Worm (Caenorhabditis elegans) whole organism, midembryonic: Measurements from ENCODE around the gene Y39A1A.9.

ENCODE experiments used
- T22C8.4 ChIP-seq: fragments of 200-800 bp; sonication (Bioruptor generic); IDR thresholded peaks from 2 replicates; pipeline ENCODE4 v1.3.6; 2022; ENCODE audit warnings: missing genetic modification characterization, missing compliant biosample characterization
- cog-1 ChIP-seq: sonication (generic microtip); optimal IDR thresholded peaks from 2 replicates; lab custom pipeline; 2016; ENCODE audit warnings: missing genetic modification characterization, missing compliant biosample characterization
- flt-1 ChIP-seq: fragments of 200-800 bp; sonication (Bioruptor generic); IDR thresholded peaks from 2 replicates; pipeline ENCODE4 v1.3.6; 2022; ENCODE audit warnings: missing genetic modification characterization, missing compliant biosample characterization
- klf-2 ChIP-seq: fragments of 200-800 bp; sonication (Bioruptor generic); conservative IDR thresholded peaks from 2 replicates; pipeline ENCODE4 v1.3.6; 2022; ENCODE audit warnings: missing genetic modification reagents, missing genetic modification characterization, missing compliant biosample characterization
- med-1 ChIP-seq: sonication (generic microtip); optimal IDR thresholded peaks from 2 replicates; lab custom pipeline; 2017; ENCODE audit warnings: missing genetic modification characterization, mild to moderate bottlenecking, missing compliant biosample characterization, antibody characterized with exemption, missing genetic modification reagents; ENCODE audit not compliant: insufficient read depth
- ref-1 ChIP-seq: fragments of 200-800 bp; sonication (Bioruptor generic); conservative IDR thresholded peaks from 2 replicates; pipeline ENCODE4 v1.3.6; 2022; ENCODE audit warnings: missing genetic modification reagents, missing genetic modification characterization, missing compliant biosample characterization
- tab-1 ChIP-seq: fragments of 200-800 bp; sonication (Bioruptor generic); IDR thresholded peaks from 2 replicates; pipeline ENCODE4 v1.3.6; 2022; ENCODE audit warnings: missing genetic modification characterization, missing compliant biosample characterization
- ztf-23 ChIP-seq: fragments of 200-800 bp; sonication (Bioruptor generic); IDR thresholded peaks from 2 replicates; pipeline ENCODE4 v1.3.6; 2022; ENCODE audit warnings: missing genetic modification reagents, missing genetic modification characterization, missing compliant biosample characterization
- ztf-29 ChIP-seq: fragments of 200-800 bp; sonication (Bioruptor generic); IDR thresholded peaks from 2 replicates; pipeline ENCODE4 v1.3.6; 2022; ENCODE audit warnings: missing genetic modification reagents, missing genetic modification characterization, missing compliant biosample characterization

The Y39A1A.9 gene

ce11 chrIII:10632590-10633402 lies 505 bp downstream of the Y39A1A.9 start, which contains the start of gene Y39A1A.10:
Gene Y39A1A.10, plus strand, starts transcription at chrIII:10632728.
- TF ChIP-seq T22C8.4 (GFP tag; lab: Robert Waterston, UW): no peak
- TF ChIP-seq ref-1: no peak

DNA sequence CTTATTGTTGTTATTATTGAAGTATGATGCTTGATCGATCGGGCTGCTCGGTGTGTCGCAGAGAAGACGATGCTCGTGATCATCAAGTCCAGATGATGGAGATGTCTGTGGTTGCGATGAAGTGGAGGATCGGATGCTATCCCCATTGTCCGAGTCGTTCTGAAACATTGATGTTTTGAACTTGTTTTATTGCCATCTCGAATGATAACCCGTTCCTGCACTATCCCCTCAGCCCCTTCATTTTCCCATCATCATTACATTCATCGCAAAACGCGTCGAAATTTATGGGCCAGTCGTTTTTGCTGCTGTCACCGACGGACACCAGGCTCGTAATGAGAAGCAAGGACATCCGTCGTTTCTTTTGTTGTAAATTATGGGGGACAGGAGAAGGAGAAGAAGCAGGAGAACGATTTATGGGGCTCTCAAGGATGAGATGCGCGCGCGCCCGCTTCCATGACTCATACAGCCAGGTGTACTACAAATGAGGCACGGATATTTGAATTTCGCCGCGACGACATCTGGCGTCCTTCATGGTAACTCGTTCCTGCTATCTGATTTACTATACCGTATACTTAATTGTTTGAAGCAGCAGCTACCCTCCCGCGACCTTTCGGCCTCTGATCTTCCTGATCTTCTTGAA lies 1.3 kb downstream of the Y39A1A.9 start:
- no peak for TF ChIP-seq klf-2 (GFP tag; lab: Robert Waterston, UW)
- TF ChIP-seq med-1 (GFP tag; lab: Kevin White, UChicago): no peak
- TF ChIP-seq ztf-23 (GFP tag; lab: Robert Waterston, UW): no peak
- TF ChIP-seq ztf-29 (GFP tag; lab: Robert Waterston, UW): no peak
- no peak for TF ChIP-seq flt-1 (GFP tag; lab: Robert Waterston, UW)
- no peak for TF ChIP-seq cog-1 (tag; lab: Kevin White, UChicago)

DNA sequence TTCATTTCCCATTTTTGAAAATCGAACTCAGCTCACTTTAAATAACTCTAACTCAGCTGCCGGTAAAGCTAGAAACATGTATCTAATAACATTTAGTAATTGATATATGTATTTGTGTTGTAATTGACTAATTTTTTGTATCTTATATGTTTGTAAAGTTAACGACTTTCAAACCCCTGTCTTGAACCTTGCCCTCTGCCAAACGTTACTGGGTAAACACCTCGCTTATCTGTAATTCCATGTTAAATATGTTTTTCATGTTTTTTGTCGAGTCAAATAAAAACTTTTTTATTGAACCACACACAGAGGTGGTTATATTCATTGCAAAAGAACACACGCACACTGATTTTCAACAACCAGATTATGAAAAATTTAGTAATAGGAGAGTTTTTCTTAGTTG lies 3.5 kb downstream of the Y39A1A.9 start:
- TF ChIP-seq ztf-29 (GFP tag; lab: Robert Waterston, UW) (no peak), ztf-23 (GFP tag; lab: Robert Waterston, UW) (no peak), ref-1 (no peak), med-1 (GFP tag; lab: Kevin White, UChicago) (no peak), flt-1 (GFP tag; lab: Robert Waterston, UW) (no peak)

ce11 chrIII:10629043-10629442 lies 4.3 kb downstream of the Y39A1A.9 start, which contains the start of gene swt-4:
Gene swt-4, minus strand, starts transcription at chrIII:10629143.
- TF ChIP-seq klf-2 (GFP tag; lab: Robert Waterston, UW): no peak
- TF ChIP-seq tab-1 (GFP tag; lab: Robert Waterston, UW): no peak
- no peak for TF ChIP-seq flt-1 (GFP tag; lab: Robert Waterston, UW)
- TF ChIP-seq med-1 (GFP tag; lab: Kevin White, UChicago): no peak
- no peak for TF ChIP-seq ztf-29 (GFP tag; lab: Robert Waterston, UW)
- TF ChIP-seq cog-1 (tag; lab: Kevin White, UChicago): no peak

DNA sequence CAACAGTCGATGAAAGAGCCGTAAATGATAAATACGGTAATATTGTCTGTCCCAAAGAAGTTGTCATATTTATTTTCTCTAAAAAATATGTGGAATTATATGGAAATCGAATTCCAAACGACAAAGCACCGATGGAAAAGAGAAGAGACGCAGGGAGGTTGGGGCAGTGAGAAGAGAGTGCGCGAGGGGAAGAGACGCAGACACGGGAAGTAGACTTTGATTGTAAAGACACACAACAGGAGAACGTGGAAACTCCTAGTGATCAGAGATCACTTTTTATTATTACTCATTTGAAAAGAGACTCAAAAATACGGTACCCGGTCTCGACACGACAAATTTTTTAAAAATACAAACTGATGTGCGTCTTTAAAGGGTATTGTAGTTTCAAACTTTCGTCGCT lies 4.9 kb downstream of the Y39A1A.9 start:
- no peak for TF ChIP-seq med-1 (GFP tag; lab: Kevin White, UChicago)
- TF ChIP-seq ref-1: no peak
- no peak for TF ChIP-seq klf-2 (GFP tag; lab: Robert Waterston, UW)
- TF ChIP-seq flt-1 (GFP tag; lab: Robert Waterston, UW): no peak
- TF ChIP-seq ztf-29 (GFP tag; lab: Robert Waterston, UW): no peak

ce11 chrIII:10624564-10624963 lies 8.7 kb downstream of the Y39A1A.9 start:
- TF ChIP-seq ztf-23 (GFP tag; lab: Robert Waterston, UW) (peak; percentile 82), klf-2 (GFP tag; lab: Robert Waterston, UW) (peak; percentile 81), ref-1 (peak; percentile 85), ztf-29 (GFP tag; lab: Robert Waterston, UW) (peak; percentile 67), T22C8.4 (GFP tag; lab: Robert Waterston, UW) (peak; percentile 92), med-1 (GFP tag; lab: Kevin White, UChicago) (peak; percentile 55), tab-1 (GFP tag; lab: Robert Waterston, UW) (peak; percentile 93), flt-1 (GFP tag; lab: Robert Waterston, UW) (peak; percentile 94), cog-1 (tag; lab: Kevin White, UChicago) (peak; percentile 51)

- no peak for TF ChIP-seq cog-1 (tag; lab: Kevin White, UChicago)
- TF ChIP-seq ztf-29 (GFP tag; lab: Robert Waterston, UW): no peak
- TF ChIP-seq klf-2 (GFP tag; lab: Robert Waterston, UW): no peak
- 0 out of 2 replicates have a peak, but pooled peaks have one; percentile 55 for TF ChIP-seq ztf-23 (GFP tag; lab: Robert Waterston, UW)
- no peak for TF ChIP-seq ref-1
- TF ChIP-seq T22C8.4 (GFP tag; lab: Robert Waterston, UW): no peak
- TF ChIP-seq med-1 (GFP tag; lab: Kevin White, UChicago): no peak
- TF ChIP-seq tab-1 (GFP tag; lab: Robert Waterston, UW): no peak
- TF ChIP-seq flt-1 (GFP tag; lab: Robert Waterston, UW): peak; percentile 48; the same call in 1 of the 2 replicates
These were observed 12.1 kb downstream of the Y39A1A.9 start, which contains the start of the genes lron-10 and hpr-9 for ce11 chrIII:10621208-10621607. Gene lron-10, minus strand, starts transcription at chrIII:10621369. Gene hpr-9, plus strand, starts transcription at chrIII:10621551.

DNA sequence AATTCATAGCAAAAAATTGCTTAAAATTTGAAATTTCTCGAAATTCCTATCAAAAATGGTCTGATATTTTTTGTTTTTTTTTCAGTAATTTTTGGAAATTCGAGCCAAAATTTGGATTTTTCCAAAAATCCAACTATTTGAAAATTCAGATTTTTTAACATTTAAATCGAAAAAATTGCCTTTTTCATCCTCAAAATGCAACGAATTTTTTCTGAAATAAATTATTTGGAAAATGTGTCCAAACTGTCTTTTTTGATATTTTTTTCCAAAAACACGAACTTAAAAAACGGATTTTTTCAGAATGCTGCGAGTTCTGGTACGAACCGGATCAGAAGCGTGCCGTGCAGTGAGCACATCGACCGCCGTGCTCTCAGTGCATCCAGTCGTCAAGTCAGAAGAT lies 18.1 kb downstream of the Y39A1A.9 start, which contains the start of gene mrpl-22:
TSS of gene mrpl-22 (plus strand) at position 301 of the 400 bp plus-strand sequence.
- TF ChIP-seq med-1 (GFP tag; lab: Kevin White, UChicago) (no peak), klf-2 (GFP tag; lab: Robert Waterston, UW) (no peak), flt-1 (GFP tag; lab: Robert Waterston, UW) (no peak), cog-1 (tag; lab: Kevin White, UChicago) (no peak), T22C8.4 (GFP tag; lab: Robert Waterston, UW) (no peak), ztf-29 (GFP tag; lab: Robert Waterston, UW) (no peak), ref-1 (no peak), ztf-23 (GFP tag; lab: Robert Waterston, UW) (no peak)

ce11 chrIII:10612333-10612732 lies 21.0 kb downstream of the Y39A1A.9 start, which contains the start of gene Y39A1A.24:
Gene Y39A1A.24, plus strand, starts transcription at chrIII:10612633.
- TF ChIP-seq ref-1: no peak
- TF ChIP-seq ztf-23 (GFP tag; lab: Robert Waterston, UW): no peak
- no peak for TF ChIP-seq tab-1 (GFP tag; lab: Robert Waterston, UW)
- no peak for TF ChIP-seq klf-2 (GFP tag; lab: Robert Waterston, UW)
- TF ChIP-seq med-1 (GFP tag; lab: Kevin White, UChicago): no peak
- TF ChIP-seq T22C8.4 (GFP tag; lab: Robert Waterston, UW): no peak
- no peak for TF ChIP-seq cog-1 (tag; lab: Kevin White, UChicago)
- TF ChIP-seq ztf-29 (GFP tag; lab: Robert Waterston, UW): no peak
- no peak for TF ChIP-seq flt-1 (GFP tag; lab: Robert Waterston, UW)
